Worm (Caenorhabditis elegans) whole organism, late embryonic: ENCODE results near the gene R10D12.1.

Experiments used
- F13H6.1 ChIP-seq: sonication (generic microtip); optimal IDR thresholded peaks from 2 replicates; lab custom pipeline; 2016; ENCODE audit warnings: missing genetic modification characterization, missing compliant biosample characterization
- K02D7.2 ChIP-seq: sonication (generic microtip); optimal IDR thresholded peaks from 2 replicates; lab custom pipeline; 2017; ENCODE audit warnings: mild to moderate bottlenecking, missing genetic modification characterization, missing compliant biosample characterization
- Y22D7AL.16 ChIP-seq: sonication (generic microtip); optimal IDR thresholded peaks from 2 replicates; lab custom pipeline; 2016; ENCODE audit warnings: missing genetic modification characterization, missing compliant biosample characterization
- ahr-1 ChIP-seq: sonication (generic microtip); optimal IDR thresholded peaks from 2 replicates; lab custom pipeline; 2016; ENCODE audit warnings: missing genetic modification characterization, missing compliant biosample characterization
- ama-1 ChIP-seq: fragments of 150-350 bp; optimal IDR thresholded peaks from 2 replicates; lab custom pipeline; 2014
- ceh-14 ChIP-seq: sonication (generic microtip); optimal IDR thresholded peaks from 2 replicates; lab custom pipeline; 2016; ENCODE audit warnings: missing genotype, missing genetic modification characterization, missing compliant biosample characterization
- ceh-24 ChIP-seq: sonication (generic microtip); optimal IDR thresholded peaks from 2 replicates; lab custom pipeline; 2016; ENCODE audit warnings: mild to moderate bottlenecking, missing genetic modification characterization, missing compliant biosample characterization
- ceh-30 ChIP-seq: fragments of 150-350 bp; optimal IDR thresholded peaks from 2 replicates; lab custom pipeline; 2014; ENCODE audit warnings: missing biosample characterization, missing genetic modification characterization
- ceh-45 ChIP-seq: fragments of 200-800 bp; sonication (Bioruptor generic); IDR thresholded peaks from 2 replicates; pipeline ENCODE4 v1.3.6; 2022; ENCODE audit warnings: missing genetic modification reagents, missing genetic modification characterization, missing compliant biosample characterization
- ceh-6 ChIP-seq: fragments of 200-800 bp; sonication (Bioruptor generic); optimal IDR thresholded peaks from 2 replicates; lab custom pipeline; 2018; ENCODE audit warnings: mild to moderate bottlenecking, missing genetic modification characterization, missing compliant biosample characterization
- ceh-9 ChIP-seq: sonication (generic microtip); optimal IDR thresholded peaks from 2 replicates; lab custom pipeline; 2016; ENCODE audit warnings: mild to moderate bottlenecking, missing genetic modification characterization, inconsistent platforms, missing compliant biosample characterization
- che-1 ChIP-seq: sonication (generic microtip); optimal IDR thresholded peaks from 2 replicates; lab custom pipeline; 2016; ENCODE audit warnings: mild to moderate bottlenecking, missing genetic modification characterization, missing compliant biosample characterization
- dve-1 ChIP-seq: sonication (generic microtip); optimal IDR thresholded peaks from 2 replicates; lab custom pipeline; 2017; ENCODE audit warnings: antibody characterized with exemption, mild to moderate bottlenecking, missing genetic modification characterization, missing compliant biosample characterization
- elt-2 ChIP-seq: sonication (generic microtip); optimal IDR thresholded peaks from 2 replicates; lab custom pipeline; 2016; ENCODE audit warnings: missing genetic modification reagents, missing genetic modification characterization, missing compliant biosample characterization
- elt-4 ChIP-seq: sonication (generic microtip); optimal IDR thresholded peaks from 2 replicates; lab custom pipeline; 2016; ENCODE audit warnings: missing genetic modification characterization, missing compliant biosample characterization
- ets-4 ChIP-seq: sonication (generic microtip); optimal IDR thresholded peaks from 2 replicates; lab custom pipeline; 2016; ENCODE audit warnings: missing genetic modification characterization, missing compliant biosample characterization
- fax-1 ChIP-seq: sonication (generic microtip); optimal IDR thresholded peaks from 2 replicates; lab custom pipeline; 2016; ENCODE audit warnings: missing genotype, missing genetic modification characterization, missing compliant biosample characterization
- fkh-10 ChIP-seq: fragments of 150-350 bp; optimal IDR thresholded peaks from 2 replicates; lab custom pipeline; 2014; ENCODE audit warnings: missing biosample characterization, missing genetic modification reagents, missing genetic modification characterization
- fkh-6 ChIP-seq: sonication (generic microtip); optimal IDR thresholded peaks from 2 replicates; lab custom pipeline; 2016; ENCODE audit warnings: missing genetic modification characterization, missing compliant biosample characterization
- hlh-13 ChIP-seq: fragments of 200-800 bp; sonication (Bioruptor generic); optimal IDR thresholded peaks from 2 replicates; lab custom pipeline; 2018; ENCODE audit warnings: mild to moderate bottlenecking, missing genetic modification characterization, missing compliant biosample characterization
- hlh-15 ChIP-seq: sonication (generic microtip); optimal IDR thresholded peaks from 2 replicates; lab custom pipeline; 2016; ENCODE audit warnings: missing genetic modification characterization, missing compliant biosample characterization
- lim-6 ChIP-seq: sonication (generic microtip); optimal IDR thresholded peaks from 2 replicates; lab custom pipeline; 2016; ENCODE audit warnings: missing genetic modification characterization, missing compliant biosample characterization
- nfya-1 ChIP-seq: sonication (generic microtip); optimal IDR thresholded peaks from 2 replicates; lab custom pipeline; 2017; ENCODE audit warnings: missing genetic modification characterization, mild to moderate bottlenecking, missing compliant biosample characterization, antibody characterized with exemption, moderate library complexity
- nhr-11 ChIP-seq: fragments of 150-350 bp; optimal IDR thresholded peaks from 2 replicates; lab custom pipeline; 2014; ENCODE audit warnings: missing biosample characterization, missing genetic modification characterization
- nhr-232 ChIP-seq: sonication (generic microtip); optimal IDR thresholded peaks from 2 replicates; lab custom pipeline; 2016; ENCODE audit warnings: missing genetic modification characterization, missing compliant biosample characterization
- pag-3 ChIP-seq: sonication (generic microtip); optimal IDR thresholded peaks from 2 replicates; lab custom pipeline; 2016; ENCODE audit warnings: missing compliant biosample characterization, missing genetic modification characterization, borderline replicate concordance
- pat-9 ChIP-seq: fragments of 200-800 bp; sonication (Bioruptor generic); optimal IDR thresholded peaks from 2 replicates; lab custom pipeline; 2018; ENCODE audit warnings: mild to moderate bottlenecking, missing genetic modification characterization, moderate library complexity, missing compliant biosample characterization
- pax-1 ChIP-seq: fragments of 150-350 bp; optimal IDR thresholded peaks from 2 replicates; lab custom pipeline; 2014; ENCODE audit warnings: missing biosample characterization, missing genetic modification characterization
- pha-2 ChIP-seq: sonication (generic microtip); optimal IDR thresholded peaks from 2 replicates; lab custom pipeline; 2017; ENCODE audit warnings: mild to moderate bottlenecking, missing genetic modification characterization, missing compliant biosample characterization
- pqm-1 ChIP-seq: sonication (generic microtip); optimal IDR thresholded peaks from 2 replicates; lab custom pipeline; 2016; ENCODE audit warnings: missing genetic modification characterization, missing compliant biosample characterization
- ref-2 ChIP-seq: sonication (generic microtip); optimal IDR thresholded peaks from 2 replicates; lab custom pipeline; 2016; ENCODE audit warnings: missing genetic modification characterization, missing compliant biosample characterization
- sdc-2 ChIP-seq: sonication (generic microtip); optimal IDR thresholded peaks from 2 replicates; lab custom pipeline; 2016; ENCODE audit warnings: missing genotype, missing genetic modification characterization, missing compliant biosample characterization
- syd-9 ChIP-seq: sonication (generic microtip); optimal IDR thresholded peaks from 2 replicates; lab custom pipeline; 2016; ENCODE audit warnings: mild to moderate bottlenecking, missing genetic modification characterization, moderate library complexity, missing compliant biosample characterization
- unc-55 ChIP-seq: sonication (generic microtip); optimal IDR thresholded peaks from 2 replicates; lab custom pipeline; 2017; ENCODE audit warnings: missing biosample characterization, missing genetic modification reagents, missing genetic modification characterization
- ztf-16 ChIP-seq: sonication (generic microtip); optimal IDR thresholded peaks from 2 replicates; lab custom pipeline; 2017; ENCODE audit warnings: missing genetic modification characterization, missing compliant biosample characterization

The R10D12.1 gene

ce11 chrV:13904446-13904845 is 30.0 kb downstream of the R10D12.1 start, which contains the start of gene stdh-3:
Gene stdh-3 (plus strand): TSS chrV:13904611.
- TF ChIP-seq pqm-1 (no peak), ztf-16 (tag; lab: Kevin White, UChicago) (no peak), dve-1 (tag; lab: Kevin White, UChicago) (no peak), ceh-9 (tag; lab: Kevin White, UChicago) (no peak), elt-4 (tag; lab: Kevin White, UChicago) (no peak)
- TF ChIP-seq, all 69 proteins: peak for 0

ce11 chrV:13902495-13902894 is 31.9 kb downstream of the R10D12.1 start, which contains the start of gene C06B3.1:
Gene C06B3.1 (plus strand): TSS chrV:13902795.
- TF ChIP-seq pax-1 (tag; lab: Kevin White, UChicago) (no peak), che-1 (no peak), nhr-232 (no peak), unc-55 (GFP tag; lab: Kevin White, UChicago) (no peak), ets-4 (tag; lab: Kevin White, UChicago) (no peak), nfya-1 (tag; lab: Kevin White, UChicago) (no peak), ceh-9 (tag; lab: Kevin White, UChicago) (no peak), pqm-1 (no peak), ahr-1 (tag; lab: Kevin White, UChicago) (no peak), hlh-13 (no peak), lim-6 (no peak), fkh-10 (no peak), ceh-14 (tag; lab: Kevin White, UChicago) (no peak), Y22D7AL.16 (tag; lab: Kevin White, UChicago) (no peak), nhr-11 (no peak), pha-2 (tag; lab: Kevin White, UChicago) (no peak), sdc-2 (tag; lab: Kevin White, UChicago) (no peak), K02D7.2 (tag; lab: Kevin White, UChicago) (no peak), ref-2 (tag; lab: Kevin White, UChicago) (no peak), syd-9 (tag; lab: Kevin White, UChicago) (no peak)

ce11 chrV:13899213-13899612 is 35.2 kb downstream of the R10D12.1 start, which contains the start of gene oac-3:
Gene oac-3 (plus strand): TSS chrV:13899513.
- TF ChIP-seq pat-9 (tag; lab: Kevin White, UChicago), result no peak
- no peak for TF ChIP-seq ama-1 (lab: Kevin White, UChicago)
- no peak for TF ChIP-seq che-1
- no peak for TF ChIP-seq F13H6.1 (tag; lab: Kevin White, UChicago)
- no peak for TF ChIP-seq ceh-45 (GFP tag; lab: Robert Waterston, UW)
- no peak for TF ChIP-seq fax-1 (tag; lab: Kevin White, UChicago)
- no peak for TF ChIP-seq ceh-6 (GFP tag; lab: Kevin White, UChicago)
- TF ChIP-seq hlh-15 (tag; lab: Kevin White, UChicago), result no peak
- no peak for TF ChIP-seq ceh-24 (tag; lab: Kevin White, UChicago)
- TF ChIP-seq fkh-6 (tag; lab: Kevin White, UChicago), result no peak
- no peak for TF ChIP-seq ztf-16 (tag; lab: Kevin White, UChicago)
- no peak for TF ChIP-seq K02D7.2 (tag; lab: Kevin White, UChicago)

- TF ChIP-seq ceh-30 (tag; lab: Kevin White, UChicago), result no peak
- no peak for TF ChIP-seq nhr-232
- peak; percentile 22 for TF ChIP-seq elt-2 (tag; lab: Kevin White, UChicago)
Measured at ce11 chrV:13898356-13898755, 36.1 kb downstream of the R10D12.1 start, which contains the start of gene cyp-35C1. Gene cyp-35C1 (minus strand): TSS chrV:13898487.

- peak; percentile 51 for TF ChIP-seq elt-2 (tag; lab: Kevin White, UChicago)
- no peak for TF ChIP-seq pag-3 (tag; lab: Kevin White, UChicago)
Measured at ce11 chrV:13893583-13893982, 40.9 kb downstream of the R10D12.1 start.
